Fruit fly (Drosophila melanogaster) whole organism, larva: ENCODE data around the gene CG34030.

Source experiments
- noc ChIP-seq: fragments of 200-800 bp; sonication (Bioruptor generic); optimal IDR thresholded peaks from 3 replicates; lab custom pipeline; 2019; ENCODE audit warnings: missing biosample characterization, mild to moderate bottlenecking, missing genetic modification characterization, moderate library complexity

Gene CG34030

DNA sequence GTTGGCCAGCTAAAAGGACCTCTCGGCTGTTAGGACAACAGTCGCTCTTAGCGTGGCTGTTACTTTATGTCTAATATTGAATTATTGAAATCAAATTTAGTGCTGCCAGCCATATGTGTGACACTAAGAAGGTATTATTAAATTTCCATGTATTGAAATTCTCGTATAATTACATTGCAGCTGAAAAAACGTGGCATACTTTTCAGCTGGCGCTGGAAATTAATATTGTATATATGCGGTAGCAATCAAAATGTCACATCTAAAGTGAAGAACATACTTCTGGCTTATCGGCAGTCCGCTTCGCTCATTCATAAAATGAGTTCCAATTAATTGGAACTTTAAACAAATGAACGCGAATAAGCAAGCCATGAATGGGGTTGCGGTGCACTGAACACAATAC, 7.1 kb upstream of the CG34030 start:
- no peak for TF ChIP-seq noc (tag; lab: Kevin White, UChicago)

dm6 chr3L:7077258-7077657, 2.2 kb upstream of the CG34030 start, which contains the start of gene CG8641:
Gene CG8641, minus strand, starts transcription at chr3L:7077462.
- TF ChIP-seq noc (tag; lab: Kevin White, UChicago): no peak

- TF ChIP-seq noc (tag; lab: Kevin White, UChicago): no peak
These were observed 5.9 kb downstream of the CG34030 start, which contains the start of gene CG32391 for dm6 chr3L:7069099-7069498. Gene CG32391, minus strand, starts transcription at chr3L:7069199.

DNA sequence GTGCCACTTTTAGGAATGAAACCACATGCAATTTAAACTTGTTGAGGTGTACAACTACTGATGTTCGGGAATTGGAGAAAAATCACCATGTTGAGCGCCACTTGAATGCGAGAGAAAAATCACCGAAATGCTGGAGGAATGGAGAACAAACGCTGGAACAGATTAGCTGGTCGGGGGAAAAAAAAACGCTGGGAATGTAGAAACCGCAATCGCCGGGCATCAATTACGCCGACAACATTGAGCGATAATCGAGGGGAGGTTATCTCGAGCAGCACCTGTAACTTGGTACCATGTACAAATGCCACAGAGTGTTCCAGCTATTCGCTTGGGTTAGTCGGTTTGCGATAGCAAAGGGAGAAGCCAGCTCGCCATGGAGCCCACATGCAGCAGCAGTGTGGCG, 9.0 kb downstream of the CG34030 start, which contains the start of gene CG14823:
Gene CG14823 (plus strand): TSS at position 301 of the 400 bp plus-strand sequence.
- TF ChIP-seq noc (tag; lab: Kevin White, UChicago): no peak

DNA sequence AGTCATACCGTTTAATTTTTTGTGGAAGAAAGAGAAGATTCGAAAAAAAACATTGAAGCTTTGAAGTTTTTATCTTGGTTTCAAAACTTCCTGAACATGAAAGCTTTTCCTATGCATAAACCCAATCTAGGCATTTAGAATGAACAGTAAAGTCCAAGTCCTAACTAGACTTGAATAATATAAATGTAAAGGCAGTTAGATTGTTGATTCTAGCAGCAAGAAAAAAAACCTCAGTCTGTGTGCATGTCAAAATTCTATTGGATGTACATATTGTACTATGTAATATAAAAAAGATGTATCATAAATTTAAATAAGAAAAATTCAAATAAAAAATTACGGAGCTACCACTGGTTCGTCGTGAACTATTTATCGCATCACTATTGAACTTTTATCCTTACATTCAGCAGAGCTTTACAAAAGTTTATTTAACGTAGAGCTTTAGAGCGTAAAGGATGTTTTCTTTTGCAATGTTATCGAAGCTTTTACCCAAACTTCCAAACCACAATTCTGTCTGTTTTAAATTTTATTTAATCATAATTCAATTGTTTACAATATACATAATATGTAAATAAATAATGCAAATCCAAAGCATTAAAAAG, 16.5 kb downstream of the CG34030 start:
- no peak for TF ChIP-seq noc (tag; lab: Kevin White, UChicago)

- no peak for TF ChIP-seq noc (tag; lab: Kevin White, UChicago)
These were observed 37.2 kb downstream of the CG34030 start for dm6 chr3L:7037843-7038242.

- no peak for TF ChIP-seq noc (tag; lab: Kevin White, UChicago)
These were observed 40.0 kb downstream of the CG34030 start for dm6 chr3L:7035037-7035436.

DNA sequence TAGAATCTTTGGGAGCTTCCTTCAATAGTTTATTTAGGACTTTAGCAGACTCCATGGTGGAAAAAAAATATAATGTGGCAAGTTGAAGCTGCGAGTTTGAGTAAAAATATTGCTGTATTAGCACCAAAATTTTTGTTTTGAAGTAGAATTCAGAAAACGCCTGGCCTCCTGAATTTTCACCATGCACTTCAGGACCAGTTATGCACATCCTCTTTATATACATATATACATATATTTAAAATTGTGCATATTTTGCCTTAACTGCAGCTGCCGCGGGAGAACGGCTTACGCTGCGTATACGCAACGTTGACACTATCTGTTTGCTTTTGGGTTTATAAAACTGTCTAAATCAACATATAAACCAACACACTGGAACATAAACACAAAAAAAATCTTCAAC, 48.4 kb downstream of the CG34030 start, which contains the start of gene CG17744:
Gene CG17744 (minus strand): TSS at position 101 of the 400 bp plus-strand sequence.
- TF ChIP-seq noc (tag; lab: Kevin White, UChicago): no peak
